Fruit fly (Drosophila melanogaster) whole organism, adult: ENCODE data around the gene Gr23a.

Experiments
- CG11617 ChIP-seq: fragments of 200-800 bp; sonication (Bioruptor generic); optimal IDR thresholded peaks from 2 replicates; lab custom pipeline; 2017; ENCODE audit warnings: mild to moderate bottlenecking, missing biosample characterization, missing genetic modification reagents, missing genetic modification characterization
- CG12768 ChIP-seq: fragments of 200-800 bp; sonication (Bioruptor generic); optimal IDR thresholded peaks from 2 replicates; lab custom pipeline; 2017; ENCODE audit warnings: missing biosample characterization, missing genetic modification characterization, mild to moderate bottlenecking, moderate library complexity, missing genetic modification reagents
- CG14711 ChIP-seq: fragments of 200-800 bp; sonication (Bioruptor generic); optimal IDR thresholded peaks from 2 replicates; lab custom pipeline; 2018; ENCODE audit warnings: missing biosample characterization, mild to moderate bottlenecking, missing genetic modification characterization, moderate library complexity
- CG1620 ChIP-seq: fragments of 200-800 bp; sonication (Bioruptor generic); optimal IDR thresholded peaks from 2 replicates; lab custom pipeline; 2016; ENCODE audit warnings: missing biosample characterization, missing genetic modification characterization
- CG33017 ChIP-seq: fragments of 200-800 bp; sonication (Bioruptor generic); optimal IDR thresholded peaks from 2 replicates; lab custom pipeline; 2018; ENCODE audit warnings: missing biosample characterization, mild to moderate bottlenecking, missing genetic modification characterization, moderate library complexity
- CG5204 ChIP-seq: fragments of 200-800 bp; sonication (Bioruptor generic); optimal IDR thresholded peaks from 2 replicates; lab custom pipeline; 2016; ENCODE audit warnings: missing biosample characterization, missing genetic modification characterization
- CG7045 ChIP-seq: fragments of 200-800 bp; sonication (Bioruptor generic); optimal IDR thresholded peaks from 2 replicates; lab custom pipeline; 2017; ENCODE audit warnings: missing biosample characterization, mild to moderate bottlenecking, missing genetic modification characterization
- CG7101 ChIP-seq: fragments of 200-800 bp; sonication (Bioruptor generic); optimal IDR thresholded peaks from 2 replicates; lab custom pipeline; 2018; ENCODE audit warnings: missing biosample characterization, mild to moderate bottlenecking, missing genetic modification characterization, moderate library complexity
- Clk ChIP-seq: fragments of 200-800 bp; sonication (Bioruptor generic); optimal IDR thresholded peaks from 2 replicates; lab custom pipeline; 2017; ENCODE audit warnings: missing biosample characterization, missing genetic modification characterization
- Crg-1 ChIP-seq: fragments of 200-800 bp; sonication (Bioruptor generic); optimal IDR thresholded peaks from 2 replicates; lab custom pipeline; 2016; ENCODE audit warnings: missing biosample characterization, missing genetic modification characterization
- Hr96 ChIP-seq: fragments of 200-800 bp; sonication (Bioruptor generic); optimal IDR thresholded peaks from 2 replicates; lab custom pipeline; 2016; ENCODE audit warnings: missing biosample characterization, missing genetic modification characterization
- Mnt ChIP-seq: fragments of 200-800 bp; sonication (Bioruptor generic); optimal IDR thresholded peaks from 2 replicates; lab custom pipeline; 2016; ENCODE audit warnings: missing biosample characterization, mild to moderate bottlenecking, missing genetic modification characterization
- bab1 ChIP-seq: fragments of 200-800 bp; sonication (Bioruptor generic); optimal IDR thresholded peaks from 3 replicates; lab custom pipeline; 2019; ENCODE audit warnings: missing biosample characterization, mild to moderate bottlenecking, missing genetic modification characterization, moderate library complexity
- cic ChIP-seq: fragments of 200-800 bp; sonication (Bioruptor generic); optimal IDR thresholded peaks from 2 replicates; lab custom pipeline; 2017; ENCODE audit warnings: missing biosample characterization, mild to moderate bottlenecking, missing genetic modification characterization, moderate library complexity
- cnc ChIP-seq, 2 experiments: fragments of >200 bp; optimal IDR thresholded peaks; 2 replicates each; lab custom pipeline; 2017
- kay ChIP-seq: fragments of 200-800 bp; sonication (Bioruptor generic); peaks from one replicate; lab custom pipeline; 2016; ENCODE audit warnings: missing biosample characterization, missing genetic modification characterization, borderline replicate concordance
- ovo ChIP-seq: fragments of 200-800 bp; sonication (Bioruptor generic); optimal IDR thresholded peaks from 2 replicates; lab custom pipeline; 2016; ENCODE audit warnings: missing biosample characterization, missing genetic modification characterization
- pad ChIP-seq: fragments of 200-800 bp; sonication (Bioruptor generic); optimal IDR thresholded peaks from 3 replicates; lab custom pipeline; 2017; ENCODE audit warnings: missing biosample characterization, missing genetic modification characterization, mild to moderate bottlenecking, moderate library complexity, missing genetic modification reagents
- tj ChIP-seq: fragments of 200-800 bp; sonication (Bioruptor generic); optimal IDR thresholded peaks from 3 replicates; lab custom pipeline; 2017; ENCODE audit warnings: missing biosample characterization, mild to moderate bottlenecking, missing genetic modification characterization, moderate library complexity
- toe ChIP-seq: fragments of 200-800 bp; sonication (Bioruptor generic); optimal IDR thresholded peaks from 2 replicates; lab custom pipeline; 2016; ENCODE audit warnings: missing biosample characterization, missing genetic modification characterization

Gr23a gene

DNA sequence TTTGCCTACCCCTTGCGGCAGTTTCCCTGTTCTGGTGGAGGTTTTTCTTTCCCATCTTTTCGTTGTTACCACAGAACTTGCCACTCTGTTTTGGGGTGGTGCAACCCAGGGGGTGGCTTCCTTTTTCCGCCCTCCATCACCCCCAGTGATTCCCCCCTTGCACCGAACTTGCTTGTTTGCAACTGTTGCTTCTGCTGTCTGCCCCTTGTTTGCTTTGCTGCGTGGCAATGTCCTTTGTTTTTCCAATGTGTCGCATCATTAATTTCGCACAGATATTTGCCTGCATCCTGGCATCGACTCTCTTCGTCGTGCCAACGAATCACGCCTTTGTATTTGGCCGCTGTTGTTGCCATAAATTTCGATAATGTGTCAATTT lies 32.6 kb upstream of the Gr23a start:
- TF ChIP-seq ovo (no peak), cic (GFP tag; lab: Kevin White, UChicago) (no peak), Hr96 (GFP tag; lab: Kevin White, UChicago) (no peak), CG12768 (no peak), CG7045 (GFP tag; lab: Kevin White, UChicago) (no peak), CG33017 (no peak), bab1 (GFP tag; lab: Kevin White, UChicago) (no peak), CG5204 (GFP tag; lab: Kevin White, UChicago) (no peak), pad (GFP tag; lab: Kevin White, UChicago) (no peak), Crg-1 (GFP tag; lab: Kevin White, UChicago) (no peak), CG14711 (no peak), kay (no peak), Clk (GFP tag; lab: Kevin White, UChicago) (no peak), cnc (optimal IDR thresholded peaks at IDR 0.05; lab: Kevin White, UChicago) (no peak), tj (no peak), toe (GFP tag; lab: Kevin White, UChicago) (no peak), CG7101 (tag; lab: Kevin White, UChicago) (no peak), CG1620 (GFP tag; lab: Kevin White, UChicago) (no peak)

DNA sequence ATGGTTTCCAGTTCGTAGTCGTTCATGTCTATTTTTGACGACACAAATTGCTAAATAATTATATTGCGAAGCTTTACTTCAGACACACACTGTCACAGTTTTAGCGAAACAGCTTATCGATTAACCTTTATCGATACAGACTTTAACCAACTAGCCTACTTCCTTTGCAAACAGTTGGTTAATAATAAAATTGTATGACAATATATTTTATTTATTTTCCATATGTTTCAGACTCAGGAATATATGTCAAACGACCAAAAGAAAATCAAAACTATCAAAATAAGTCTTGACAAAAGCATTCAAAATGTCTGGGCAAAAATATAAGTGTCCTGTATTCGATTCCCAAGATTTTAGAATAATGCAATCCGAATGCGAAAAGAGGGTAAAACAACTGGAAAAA lies 22.0 kb upstream of the Gr23a start, which contains the start of the genes CG9962 and CG43851:
Gene CG9962 (minus strand): TSS at position 101 of the 400 bp plus-strand sequence.
Gene CG43851 (plus strand): TSS at position 267 of the 400 bp plus-strand sequence.
- TF ChIP-seq Hr96 (GFP tag; lab: Kevin White, UChicago), result no peak

DNA sequence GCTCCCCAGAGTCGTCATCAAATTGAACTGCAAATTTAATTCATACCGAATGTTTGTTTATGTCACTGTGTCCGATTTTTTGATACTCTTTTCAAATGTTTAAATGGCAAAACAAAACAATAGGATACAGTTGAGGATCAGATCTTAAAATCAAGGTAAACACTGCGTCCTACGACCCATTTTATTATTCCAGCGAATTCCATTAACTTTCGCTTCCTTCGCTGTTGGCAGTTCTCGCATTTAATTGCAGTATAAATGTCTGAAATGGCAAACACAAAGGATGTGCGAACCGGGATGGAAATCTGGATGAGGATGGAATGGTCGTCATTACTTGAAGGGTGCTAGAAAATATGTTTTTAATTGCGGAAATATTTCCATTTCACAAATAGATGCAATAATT lies 17.3 kb upstream of the Gr23a start, which contains the start of gene CG33125:
Gene CG33125 (minus strand): TSS at position 101 of the 400 bp plus-strand sequence.
- no peak for TF ChIP-seq pad (GFP tag; lab: Kevin White, UChicago)

DNA sequence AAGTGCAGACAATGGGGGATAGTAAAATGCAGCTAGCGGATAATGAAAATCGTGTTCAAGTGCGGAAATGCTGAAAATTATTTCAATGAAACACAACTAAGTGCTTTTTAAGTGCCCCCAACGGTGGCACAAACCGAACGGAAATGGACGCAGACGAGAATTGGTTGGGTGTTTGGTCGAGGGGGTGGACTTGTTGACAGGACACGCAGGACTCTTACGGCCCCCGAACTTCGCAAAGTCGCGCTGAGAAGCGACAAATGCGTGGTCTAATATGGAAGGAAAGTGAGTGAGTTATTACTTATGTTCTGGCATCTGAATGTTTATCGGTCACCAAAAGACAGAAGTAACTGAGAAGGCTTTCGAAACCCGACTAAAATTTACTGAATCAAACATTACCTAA lies 16.9 kb upstream of the Gr23a start, which contains the start of gene Prosbeta4R1:
Gene Prosbeta4R1 (plus strand): TSS at position 301 of the 400 bp plus-strand sequence.
- no peak for TF ChIP-seq kay
- no peak for TF ChIP-seq ovo
- TF ChIP-seq CG7045 (GFP tag; lab: Kevin White, UChicago), result no peak
- no peak for TF ChIP-seq cnc (optimal IDR thresholded peaks at IDR 0.05; lab: Kevin White, UChicago)
- no peak for TF ChIP-seq tj
- no peak for TF ChIP-seq bab1 (GFP tag; lab: Kevin White, UChicago)

DNA sequence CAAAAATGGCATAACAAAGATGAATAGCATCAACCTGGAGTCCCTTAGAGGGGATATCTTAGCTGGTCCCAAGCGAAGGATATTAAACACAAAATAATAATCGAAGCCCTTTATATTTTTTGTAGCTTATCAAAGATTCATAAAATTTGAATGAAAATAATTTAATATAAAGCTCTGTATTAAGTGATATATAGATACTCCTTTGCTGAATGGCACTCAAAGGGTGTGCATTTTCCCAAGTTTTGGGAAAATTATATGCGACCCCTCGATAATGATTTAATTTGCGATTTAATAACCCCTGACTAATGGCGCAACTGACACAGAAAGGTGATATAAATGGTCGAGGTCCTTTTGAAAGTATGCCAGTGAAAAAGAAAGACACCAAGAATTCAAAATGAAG lies 15.9 kb upstream of the Gr23a start, which contains the start of gene Or23a:
Gene Or23a (plus strand): TSS at position 301 of the 400 bp plus-strand sequence.
- TF ChIP-seq CG11617 (GFP tag; lab: Kevin White, UChicago) (no peak), CG14711 (no peak), Mnt (GFP tag; lab: Kevin White, UChicago) (no peak), bab1 (GFP tag; lab: Kevin White, UChicago) (no peak), CG5204 (GFP tag; lab: Kevin White, UChicago) (no peak), CG7101 (tag; lab: Kevin White, UChicago) (no peak), CG33017 (no peak), ovo (no peak), Crg-1 (GFP tag; lab: Kevin White, UChicago) (no peak), CG12768 (no peak), tj (no peak)

DNA sequence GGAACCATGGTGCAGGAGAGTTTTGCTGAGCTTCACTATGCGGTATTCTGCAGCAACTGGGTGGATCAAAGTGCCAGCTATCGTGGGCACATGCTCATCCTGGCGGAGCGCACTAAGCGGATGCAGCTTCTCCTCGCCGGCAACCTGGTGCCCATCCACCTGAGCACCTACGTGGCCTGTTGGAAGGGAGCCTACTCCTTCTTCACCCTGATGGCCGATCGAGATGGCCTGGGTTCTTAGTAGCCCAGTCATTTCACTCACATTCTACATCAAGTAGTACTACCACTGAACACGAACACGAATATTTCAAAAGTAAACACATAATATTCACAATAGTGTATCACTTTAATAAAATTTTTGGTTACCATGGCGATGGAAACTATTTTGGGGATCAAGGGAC lies 14.5 kb upstream of the Gr23a start, which contains the start of gene Prosbeta4R2:
Gene Prosbeta4R2 (plus strand): TSS at position 301 of the 400 bp plus-strand sequence.
- TF ChIP-seq cic (GFP tag; lab: Kevin White, UChicago), result no peak
- no peak for TF ChIP-seq CG12768
- TF ChIP-seq kay, result no peak
- TF ChIP-seq Crg-1 (GFP tag; lab: Kevin White, UChicago), result no peak
- no peak for TF ChIP-seq CG5204 (GFP tag; lab: Kevin White, UChicago)
- TF ChIP-seq CG7101 (tag; lab: Kevin White, UChicago), result no peak
- no peak for TF ChIP-seq ovo
- TF ChIP-seq CG11617 (GFP tag; lab: Kevin White, UChicago), result no peak
- no peak for TF ChIP-seq CG33017
- no peak for TF ChIP-seq Hr96 (GFP tag; lab: Kevin White, UChicago)
- no peak for TF ChIP-seq CG1620 (GFP tag; lab: Kevin White, UChicago)
- TF ChIP-seq CG14711, result no peak
- TF ChIP-seq toe (GFP tag; lab: Kevin White, UChicago), result no peak
- TF ChIP-seq CG7045 (GFP tag; lab: Kevin White, UChicago), result no peak
- no peak for TF ChIP-seq tj
- TF ChIP-seq pad (GFP tag; lab: Kevin White, UChicago), result no peak
- no peak for TF ChIP-seq Mnt (GFP tag; lab: Kevin White, UChicago)
- TF ChIP-seq Clk (GFP tag; lab: Kevin White, UChicago), result no peak
- no peak for TF ChIP-seq cnc (optimal IDR thresholded peaks at IDR 0.05; lab: Kevin White, UChicago)
- no peak for TF ChIP-seq bab1 (GFP tag; lab: Kevin White, UChicago)

DNA sequence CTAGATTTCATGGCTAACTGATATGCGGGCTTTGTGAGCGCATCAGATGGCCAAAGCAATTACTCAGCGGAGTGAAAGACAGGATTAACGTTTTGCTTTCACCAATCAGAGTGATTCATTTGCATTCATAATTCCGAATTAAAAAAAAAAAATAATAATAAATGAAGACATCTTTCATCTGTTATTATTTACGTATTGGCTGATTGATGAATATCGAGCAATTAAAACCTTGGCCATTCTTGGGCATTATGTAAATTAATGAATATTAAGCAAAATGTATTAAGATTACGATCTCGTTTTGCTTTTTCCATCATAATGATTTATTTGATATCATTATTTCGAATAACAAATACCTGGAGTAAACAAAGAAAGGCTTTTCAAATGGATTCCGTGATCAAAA lies 4.9 kb upstream of the Gr23a start, which contains the start of gene Trf4:
Gene Trf4 (plus strand): TSS at position 301 of the 400 bp plus-strand sequence.
- TF ChIP-seq CG1620 (GFP tag; lab: Kevin White, UChicago) (no peak), cic (GFP tag; lab: Kevin White, UChicago) (no peak), ovo (no peak), cnc (optimal IDR thresholded peaks at IDR 0.05; lab: Kevin White, UChicago) (no peak), CG33017 (no peak), CG12768 (no peak), CG11617 (GFP tag; lab: Kevin White, UChicago) (no peak), CG7101 (tag; lab: Kevin White, UChicago) (no peak), pad (GFP tag; lab: Kevin White, UChicago) (no peak), Clk (GFP tag; lab: Kevin White, UChicago) (no peak)
